Worm (Caenorhabditis elegans) whole organism, L2 larva: Measurements from ENCODE around the gene H03G16.1.

ENCODE experiments used
- C34F6.9 ChIP-seq: fragments of 150-350 bp; optimal IDR thresholded peaks from 2 replicates; lab custom pipeline; 2014; ENCODE audit warnings: missing biosample characterization, missing genetic modification characterization
- R02D3.7 ChIP-seq: fragments of 150-350 bp; optimal IDR thresholded peaks from 2 replicates; lab custom pipeline; 2014; ENCODE audit warnings: missing biosample characterization, missing genetic modification characterization
- Y55F3AM.14 ChIP-seq: fragments of 200-800 bp; sonication (Bioruptor generic); optimal IDR thresholded peaks from 2 replicates; lab custom pipeline; 2018; ENCODE audit warnings: mild to moderate bottlenecking, missing genetic modification characterization, missing compliant biosample characterization
- aly-2 ChIP-seq: fragments of 150-350 bp; optimal IDR thresholded peaks from 2 replicates; lab custom pipeline; 2014; ENCODE audit warnings: missing biosample characterization, missing genetic modification characterization
- ama-1 ChIP-seq: fragments of 150-350 bp; optimal IDR thresholded peaks from 2 replicates; lab custom pipeline; 2018; ENCODE audit warnings: inconsistent platforms
- blmp-1 ChIP-seq: sonication (generic microtip); optimal IDR thresholded peaks from 2 replicates; lab custom pipeline; 2017; ENCODE audit warnings: missing genetic modification characterization, mild to moderate bottlenecking, missing compliant biosample characterization, antibody characterized with exemption, moderate library complexity; ENCODE audit not compliant: insufficient read depth
- ceh-16 ChIP-seq: fragments of 150-350 bp; optimal IDR thresholded peaks from 2 replicates; lab custom pipeline; 2014; ENCODE audit warnings: missing biosample characterization, missing genetic modification characterization
- crh-2 ChIP-seq: sonication (generic microtip); optimal IDR thresholded peaks from 2 replicates; lab custom pipeline; 2017; ENCODE audit warnings: missing biosample characterization, missing genetic modification characterization
- dmd-4 ChIP-seq: sonication (generic microtip); optimal IDR thresholded peaks from 2 replicates; lab custom pipeline; 2017; ENCODE audit warnings: missing biosample characterization, missing genetic modification characterization
- egl-27 ChIP-seq: sonication (generic microtip); optimal IDR thresholded peaks from 3 replicates; lab custom pipeline; 2017; ENCODE audit warnings: missing biosample characterization, missing genetic modification reagents, missing genetic modification characterization
- elt-1 ChIP-seq: fragments of 150-350 bp; optimal IDR thresholded peaks from 2 replicates; lab custom pipeline; 2014; ENCODE audit warnings: missing biosample characterization, missing genetic modification characterization
- elt-3 ChIP-seq: sonication (generic microtip); optimal IDR thresholded peaks from 2 replicates; lab custom pipeline; 2017; ENCODE audit warnings: missing biosample characterization, missing genetic modification characterization
- fos-1 ChIP-seq: fragments of 150-350 bp; optimal IDR thresholded peaks from 2 replicates; lab custom pipeline; 2014; ENCODE audit warnings: missing biosample characterization, missing genetic modification characterization
- gmeb-1 ChIP-seq: fragments of 150-350 bp; optimal IDR thresholded peaks from 2 replicates; lab custom pipeline; 2014; ENCODE audit warnings: missing biosample characterization, missing genetic modification characterization
- lin-13 ChIP-seq: fragments of 150-350 bp; optimal IDR thresholded peaks from 2 replicates; lab custom pipeline; 2014; ENCODE audit warnings: missing biosample characterization, missing genetic modification reagents, missing genetic modification characterization
- lin-39 ChIP-seq: fragments of 150-350 bp; optimal IDR thresholded peaks from 2 replicates; lab custom pipeline; 2014; ENCODE audit warnings: missing biosample characterization, missing genetic modification reagents, missing genetic modification characterization
- lsy-2 ChIP-seq, 2 experiments: fragments of 150-350 bp in 1 of 2; sonication (generic microtip) in 1 of 2; optimal IDR thresholded peaks; 2 replicates each; lab custom pipeline; 2014 to 2017; ENCODE audit warnings: missing biosample characterization in 2 of 2, missing genetic modification characterization in 2 of 2
- mab-5 ChIP-seq: fragments of 150-350 bp; optimal IDR thresholded peaks from 2 replicates; lab custom pipeline; 2014; ENCODE audit warnings: missing biosample characterization, missing genetic modification characterization
- mbf-1 ChIP-seq: sonication (generic microtip); optimal IDR thresholded peaks from 2 replicates; lab custom pipeline; 2017; ENCODE audit warnings: missing biosample characterization, missing genetic modification characterization
- nhr-10 ChIP-seq: sonication (generic microtip); optimal IDR thresholded peaks from 2 replicates; lab custom pipeline; 2017; ENCODE audit warnings: missing biosample characterization, missing genetic modification characterization
- nhr-129 ChIP-seq: fragments of 150-350 bp; optimal IDR thresholded peaks from 2 replicates; lab custom pipeline; 2014; ENCODE audit warnings: missing biosample characterization, missing genetic modification characterization
- nhr-23 ChIP-seq: fragments of 150-350 bp; optimal IDR thresholded peaks from 2 replicates; lab custom pipeline; 2014; ENCODE audit warnings: missing biosample characterization, missing genetic modification reagents, missing genetic modification characterization
- nhr-237 ChIP-seq: fragments of 150-350 bp; optimal IDR thresholded peaks from 2 replicates; lab custom pipeline; 2014; ENCODE audit warnings: missing biosample characterization, missing genetic modification characterization
- nhr-25 ChIP-seq: fragments of 150-350 bp; sonication (generic microtip); optimal IDR thresholded peaks from 3 replicates; lab custom pipeline; 2014; ENCODE audit warnings: missing biosample characterization, missing genetic modification characterization
- peb-1 ChIP-seq: fragments of 150-350 bp; optimal IDR thresholded peaks from 2 replicates; lab custom pipeline; 2014; ENCODE audit warnings: missing biosample characterization, missing genetic modification characterization
- sma-3 ChIP-seq: sonication (generic microtip); optimal IDR thresholded peaks from 2 replicates; lab custom pipeline; 2016; ENCODE audit warnings: missing genetic modification reagents, missing genetic modification characterization, missing compliant biosample characterization
- sma-9 ChIP-seq, 2 experiments: fragments of 150-350 bp in 1 of 2; sonication (generic microtip) in 1 of 2; optimal IDR thresholded peaks; 2 replicates each; lab custom pipeline; 2014 to 2016; ENCODE audit warnings: missing genetic modification characterization in 2 of 2, mild to moderate bottlenecking in 1 of 2, missing biosample characterization in 1 of 2, missing compliant biosample characterization in 1 of 2, missing genetic modification reagents in 1 of 2, moderate library complexity in 1 of 2
- snpc-4 ChIP-seq: fragments of 150-350 bp; optimal IDR thresholded peaks from 2 replicates; lab custom pipeline; 2014; ENCODE audit warnings: missing biosample characterization, missing genetic modification characterization
- unc-55 ChIP-seq: fragments of 150-350 bp; sonication (generic microtip); optimal IDR thresholded peaks from 3 replicates; lab custom pipeline; 2014; ENCODE audit warnings: missing biosample characterization, missing genetic modification reagents, missing genetic modification characterization
- ztf-1 ChIP-seq: fragments of 200-800 bp; sonication (Bioruptor generic); conservative IDR thresholded peaks from 2 replicates; pipeline ENCODE4 v1.3.6; 2022; ENCODE audit warnings: missing genetic modification characterization, missing compliant biosample characterization
- ztf-4 ChIP-seq: fragments of 150-350 bp; optimal IDR thresholded peaks from 2 replicates; lab custom pipeline; 2014; ENCODE audit warnings: missing biosample characterization, missing genetic modification characterization

Gene H03G16.1

DNA sequence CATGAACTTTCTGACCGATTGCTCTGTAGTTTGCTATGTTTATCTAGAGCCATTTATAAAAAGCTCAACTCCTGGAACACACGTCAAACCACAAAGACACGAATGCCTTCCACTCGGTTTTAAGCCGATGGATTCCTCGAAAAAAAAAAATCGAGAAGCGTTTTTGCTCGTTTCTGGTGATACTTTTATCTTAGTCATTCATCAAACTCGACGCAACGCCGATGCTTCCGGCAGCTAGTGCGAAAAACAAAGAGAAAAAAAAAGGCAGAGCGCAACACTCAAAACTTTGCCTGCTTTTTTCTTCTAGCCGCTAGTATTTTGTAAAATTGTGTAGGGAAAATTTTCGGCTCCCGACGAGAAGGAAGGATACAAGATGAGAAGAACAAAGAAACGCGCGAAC, 26.1 kb upstream of the H03G16.1 start:
- TF ChIP-seq gmeb-1 (tag; lab: Kevin White, UChicago) (no peak), elt-1 (tag; lab: Kevin White, UChicago) (no peak), unc-55 (GFP tag; lab: Kevin White, UChicago) (peak; percentile 77), nhr-23 (tag; lab: Kevin White, UChicago) (no peak), nhr-10 (tag; lab: Kevin White, UChicago) (no peak), lsy-2 (tag; optimal IDR thresholded peaks at IDR 0.05; lab: Kevin White, UChicago) (peak in 1 of 2 experiments; percentile 3), mab-5 (tag; lab: Kevin White, UChicago) (peak; percentile 68), egl-27 (tag; lab: Kevin White, UChicago) (peak; percentile 4)

ce11 chrX:15027997-15028396, 25.7 kb upstream of the H03G16.1 start:
- no peak for TF ChIP-seq mbf-1 (tag; lab: Kevin White, UChicago)
- no peak for TF ChIP-seq ceh-16 (tag; lab: Kevin White, UChicago)
- peak; percentile 24 for TF ChIP-seq snpc-4 (tag; lab: Kevin White, UChicago)
- TF ChIP-seq, all 48 proteins: peak for 1

DNA sequence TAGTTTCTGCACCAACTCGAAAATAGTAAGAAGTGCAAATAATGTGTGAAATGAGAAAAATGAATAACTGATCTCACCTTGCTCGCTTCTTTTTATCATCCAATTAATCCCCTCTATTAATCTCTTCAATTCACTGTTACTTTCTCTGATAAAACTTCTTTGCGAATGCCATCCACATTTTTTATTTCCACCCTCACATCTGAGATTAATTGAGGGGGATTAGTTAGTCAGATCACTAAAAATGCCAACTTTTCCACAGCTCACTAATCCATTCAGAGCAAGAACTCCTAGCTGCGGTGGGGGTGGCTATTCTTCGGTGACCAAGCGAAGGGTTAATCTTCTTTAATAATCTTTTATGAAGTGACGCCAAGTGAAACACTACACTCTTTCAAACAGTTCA, 18.9 kb upstream of the H03G16.1 start, which contains the start of gene dsc-1:
dsc-1 (minus strand) TSS at position 46 of the 400 bp plus-strand sequence.
- TF ChIP-seq nhr-129 (no peak), sma-3 (no peak), lsy-2 (tag; optimal IDR thresholded peaks at IDR 0.05; lab: Kevin White, UChicago) (no peak), crh-2 (tag; lab: Kevin White, UChicago) (no peak), nhr-237 (tag; lab: Kevin White, UChicago) (no peak), elt-3 (tag; lab: Kevin White, UChicago) (no peak), elt-1 (tag; lab: Kevin White, UChicago) (no peak), unc-55 (GFP tag; lab: Kevin White, UChicago) (no peak), gmeb-1 (tag; lab: Kevin White, UChicago) (no peak), mbf-1 (tag; lab: Kevin White, UChicago) (no peak), fos-1 (tag; lab: Kevin White, UChicago) (no peak), blmp-1 (tag; lab: Kevin White, UChicago) (no peak), snpc-4 (tag; lab: Kevin White, UChicago) (no peak), nhr-10 (tag; lab: Kevin White, UChicago) (no peak)

DNA sequence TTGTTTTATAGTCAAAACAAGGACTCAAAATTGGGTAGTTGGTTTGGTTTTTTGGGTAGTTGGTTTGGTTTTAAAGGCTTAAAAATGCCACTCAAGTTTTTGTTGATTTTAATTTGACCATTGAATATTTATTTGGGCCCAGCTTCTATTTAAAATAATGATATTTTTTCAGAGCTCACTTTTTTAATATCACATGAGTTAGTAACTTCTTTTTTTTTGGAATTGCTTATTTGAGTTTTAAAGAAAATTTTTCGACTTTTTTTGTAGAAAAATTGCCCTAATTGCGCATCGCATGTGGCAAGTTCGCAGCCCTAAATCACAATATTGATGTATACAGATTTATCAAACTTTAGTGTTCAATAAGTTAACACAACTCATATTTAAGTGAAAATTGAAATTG, 17.9 kb upstream of the H03G16.1 start:
- TF ChIP-seq crh-2 (tag; lab: Kevin White, UChicago) (no peak), Y55F3AM.14 (GFP tag; lab: Kevin White, UChicago) (no peak), blmp-1 (tag; lab: Kevin White, UChicago) (no peak), ztf-4 (no peak), R02D3.7 (tag; lab: Kevin White, UChicago) (no peak), aly-2 (tag; lab: Kevin White, UChicago) (no peak)
- TF ChIP-seq, all 48 proteins: peak for 0

DNA sequence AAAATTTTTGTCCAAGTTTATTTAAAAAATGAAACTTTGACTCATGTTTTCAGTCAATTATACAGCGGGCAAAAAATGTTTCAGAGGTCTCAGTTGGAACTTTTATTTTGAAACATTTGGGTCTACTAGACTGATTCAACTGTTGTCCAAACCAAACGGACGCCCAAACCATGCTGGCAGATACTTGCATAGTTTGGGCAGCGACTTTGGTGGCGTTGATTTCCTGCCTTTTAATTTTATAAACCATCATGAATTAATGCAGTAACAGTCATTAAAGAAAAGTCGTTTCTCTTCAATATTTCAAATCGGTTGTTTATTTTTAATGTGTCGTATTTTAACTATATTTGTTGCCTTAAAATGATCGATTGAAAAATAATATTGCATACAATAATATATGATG, 17.4 kb upstream of the H03G16.1 start:
- TF ChIP-seq ama-1 (lab: Kevin White, UChicago) (no peak), lsy-2 (tag; optimal IDR thresholded peaks at IDR 0.05; lab: Kevin White, UChicago) (peak in 1 of 2 experiments; percentile 6), nhr-25 (tag; lab: Kevin White, UChicago) (peak; percentile 30), ztf-4 (peak; percentile 16)

- TF ChIP-seq fos-1 (tag; lab: Kevin White, UChicago) (no peak), snpc-4 (tag; lab: Kevin White, UChicago) (no peak), C34F6.9 (tag; lab: Kevin White, UChicago) (peak; percentile 25), dmd-4 (no peak), lsy-2 (tag; optimal IDR thresholded peaks at IDR 0.05; lab: Kevin White, UChicago) (peak in 1 of 2 experiments; percentile 34), peb-1 (tag; lab: Kevin White, UChicago) (no peak), ceh-16 (tag; lab: Kevin White, UChicago) (no peak), gmeb-1 (tag; lab: Kevin White, UChicago) (no peak), nhr-237 (tag; lab: Kevin White, UChicago) (no peak), nhr-129 (peak; percentile 51), lin-39 (tag; lab: Kevin White, UChicago) (no peak), lin-13 (no peak), mbf-1 (tag; lab: Kevin White, UChicago) (no peak), sma-9 (GFP tag; optimal IDR thresholded peaks at IDR 0.05; lab: Kevin White, UChicago) (peak; percentile 53), sma-9 (tag; optimal IDR thresholded peaks at IDR 0.05; lab: Kevin White, UChicago) (no peak), crh-2 (tag; lab: Kevin White, UChicago) (no peak), ztf-1 (no peak)
These were observed 14.5 kb upstream of the H03G16.1 start for ce11 chrX:15039029-15039695.
